Fruit fly (Drosophila melanogaster) whole organism, pupa: ENCODE measurements around the gene lin-28.

ENCODE experiments used
- CG14655 ChIP-seq: fragments of 200-800 bp; sonication (Bioruptor generic); optimal IDR thresholded peaks from 3 replicates; lab custom pipeline; 2017; ENCODE audit warnings: mild to moderate bottlenecking, missing biosample characterization, missing genetic modification reagents, missing genetic modification characterization
- CG32121 ChIP-seq: fragments of 200-800 bp; sonication (Bioruptor generic); IDR thresholded peaks from 2 replicates; pipeline ENCODE4 v1.3.6; 2022; ENCODE audit warnings: missing biosample characterization, missing genetic modification characterization
- CG8301 ChIP-seq: fragments of 200-800 bp; sonication (Bioruptor generic); optimal IDR thresholded peaks from 2 replicates; lab custom pipeline; 2018; ENCODE audit warnings: missing biosample characterization, mild to moderate bottlenecking, missing genetic modification characterization
- Pif1A ChIP-seq: fragments of 200-800 bp; sonication (Bioruptor generic); optimal IDR thresholded peaks from 3 replicates; lab custom pipeline; 2016; ENCODE audit warnings: missing biosample characterization, missing genetic modification characterization
- gl ChIP-seq: fragments of 200-800 bp; sonication (Bioruptor generic); optimal IDR thresholded peaks from 2 replicates; lab custom pipeline; 2018; ENCODE audit warnings: missing biosample characterization, mild to moderate bottlenecking, missing genetic modification characterization

DNA sequence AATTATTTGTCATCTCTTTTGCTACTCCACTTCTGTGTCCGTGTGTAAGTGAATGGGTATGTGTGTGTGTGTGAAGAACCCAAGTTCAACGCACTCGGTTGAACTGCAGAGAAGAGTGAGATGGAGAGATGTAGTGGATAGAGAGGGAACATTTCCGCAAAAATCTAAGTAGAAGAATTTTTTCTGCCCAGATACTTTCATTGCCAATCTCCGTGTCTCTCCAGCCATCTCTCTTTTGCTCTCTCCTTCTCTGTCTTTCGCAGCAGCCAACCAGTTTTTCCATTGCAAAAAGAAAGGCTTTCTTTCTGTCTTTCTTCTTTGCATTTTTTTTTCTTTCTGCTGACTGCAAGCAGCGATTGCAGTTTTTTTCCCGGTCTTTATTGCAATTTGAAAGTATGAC, 35.8 kb upstream of the lin-28 start:
- peak; percentile 7 for TF ChIP-seq CG8301 (tag; lab: Kevin White, UChicago)
- peak; percentile 1 for TF ChIP-seq CG14655 (GFP tag; lab: Kevin White, UChicago)
- TF ChIP-seq gl (tag; lab: Kevin White, UChicago), result no peak
- no peak for TF ChIP-seq CG32121 (GFP tag; lab: Robert Waterston, UW)
- TF ChIP-seq Pif1A (GFP tag; lab: Kevin White, UChicago), result no peak
